Worm (Caenorhabditis elegans) whole organism, midembryonic: ENCODE measurements around the gene E02C12.11.

Experiments
- T22C8.4 ChIP-seq: fragments of 200-800 bp; sonication (Bioruptor generic); IDR thresholded peaks from 2 replicates; pipeline ENCODE4 v1.3.6; 2022; ENCODE audit warnings: missing genetic modification characterization, missing compliant biosample characterization
- cog-1 ChIP-seq: sonication (generic microtip); optimal IDR thresholded peaks from 2 replicates; lab custom pipeline; 2016; ENCODE audit warnings: missing genetic modification characterization, missing compliant biosample characterization
- flt-1 ChIP-seq: fragments of 200-800 bp; sonication (Bioruptor generic); IDR thresholded peaks from 2 replicates; pipeline ENCODE4 v1.3.6; 2022; ENCODE audit warnings: missing genetic modification characterization, missing compliant biosample characterization
- klf-2 ChIP-seq: fragments of 200-800 bp; sonication (Bioruptor generic); conservative IDR thresholded peaks from 2 replicates; pipeline ENCODE4 v1.3.6; 2022; ENCODE audit warnings: missing genetic modification reagents, missing genetic modification characterization, missing compliant biosample characterization
- med-1 ChIP-seq: sonication (generic microtip); optimal IDR thresholded peaks from 2 replicates; lab custom pipeline; 2017; ENCODE audit warnings: missing genetic modification characterization, mild to moderate bottlenecking, missing compliant biosample characterization, antibody characterized with exemption, missing genetic modification reagents; ENCODE audit not compliant: insufficient read depth
- ref-1 ChIP-seq: fragments of 200-800 bp; sonication (Bioruptor generic); conservative IDR thresholded peaks from 2 replicates; pipeline ENCODE4 v1.3.6; 2022; ENCODE audit warnings: missing genetic modification reagents, missing genetic modification characterization, missing compliant biosample characterization
- tab-1 ChIP-seq: fragments of 200-800 bp; sonication (Bioruptor generic); IDR thresholded peaks from 2 replicates; pipeline ENCODE4 v1.3.6; 2022; ENCODE audit warnings: missing genetic modification characterization, missing compliant biosample characterization
- ztf-23 ChIP-seq: fragments of 200-800 bp; sonication (Bioruptor generic); IDR thresholded peaks from 2 replicates; pipeline ENCODE4 v1.3.6; 2022; ENCODE audit warnings: missing genetic modification reagents, missing genetic modification characterization, missing compliant biosample characterization
- ztf-29 ChIP-seq: fragments of 200-800 bp; sonication (Bioruptor generic); IDR thresholded peaks from 2 replicates; pipeline ENCODE4 v1.3.6; 2022; ENCODE audit warnings: missing genetic modification reagents, missing genetic modification characterization, missing compliant biosample characterization

Gene E02C12.11

ce11 chrV:9334216-9334615, 45.5 kb downstream of the E02C12.11 start, which contains the start of gene ucp-4:
Gene ucp-4, plus strand, starts transcription at chrV:9334298.
- TF ChIP-seq cog-1 (tag; lab: Kevin White, UChicago) (no peak), ztf-29 (0 out of 2 replicates have a peak, but pooled peaks have one; percentile 3)

DNA sequence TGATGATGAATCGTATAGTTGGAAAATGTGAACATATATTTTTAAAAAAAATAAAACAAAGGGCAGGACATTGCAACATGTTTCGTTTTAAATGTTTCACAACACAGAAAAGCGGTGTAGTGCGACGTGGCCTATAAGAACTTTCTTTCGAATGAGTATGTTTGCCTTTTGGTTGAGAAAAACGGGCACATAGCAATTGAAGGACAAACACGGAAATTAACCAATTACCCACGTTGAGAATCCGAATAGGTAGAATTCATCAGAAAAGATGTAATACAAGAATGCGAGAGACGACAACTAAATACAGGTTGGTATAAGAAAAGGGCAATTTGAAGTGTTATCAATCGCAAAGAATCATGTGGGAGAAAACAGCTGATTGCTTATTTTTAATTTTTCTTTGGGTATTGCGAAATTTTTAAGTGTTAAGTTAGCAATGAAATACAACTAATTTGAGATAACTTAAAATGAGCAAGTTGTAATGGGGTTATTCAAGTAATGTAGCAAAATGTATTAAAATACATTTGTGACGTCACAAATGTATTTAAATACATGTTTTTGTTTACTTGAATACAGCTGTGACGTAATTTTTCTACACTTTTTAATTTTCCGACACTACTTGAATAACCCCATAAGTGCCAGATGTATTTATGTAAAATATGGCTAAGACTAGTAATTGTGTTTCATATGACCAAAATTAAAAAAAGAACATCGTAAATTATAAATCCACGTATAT, 46.2 kb downstream of the E02C12.11 start, which contains the start of gene acl-14:
acl-14 (minus strand) TSS at position 316 of the 733 bp plus-strand sequence.
- TF ChIP-seq cog-1 (tag; lab: Kevin White, UChicago) = no peak

ce11 chrV:9332611-9333315, 46.9 kb downstream of the E02C12.11 start:
- TF ChIP-seq klf-2 (GFP tag; lab: Robert Waterston, UW) (no peak), ref-1 (no peak), cog-1 (tag; lab: Kevin White, UChicago) (no peak), T22C8.4 (no peak), ztf-29 (no peak), med-1 (GFP tag; lab: Kevin White, UChicago) (no peak), flt-1 (no peak), ztf-23 (GFP tag; lab: Robert Waterston, UW) (no peak), tab-1 (GFP tag; lab: Robert Waterston, UW) (no peak)
